Fruit fly (Drosophila melanogaster): ENCODE measurements around the gene CG3062.

- TF ChIP-seq Asciz (GFP tag; optimal IDR thresholded peaks at IDR 0.05) (no peak), Fer1 (GFP tag; optimal IDR thresholded peaks at IDR 0.05) (peak; percentile 57), kah (GFP tag; optimal IDR thresholded peaks at IDR 0.05) (no peak), CoRest (tag; optimal IDR thresholded peaks at IDR 0.05) (peak; percentile 7), CG31224 (GFP tag; IDR thresholded peaks at IDR 0.05) (no peak)
These were observed 46.6 kb upstream of the CG3062 start for dm6 chrX:4691226-4691625.

All from whole organism, embryonic.